Fruit fly (Drosophila melanogaster) whole organism, prepupa: ENCODE data around the gene Zpr1.

ENCODE experiments used
- Blimp-1 ChIP-seq: fragments of 200-800 bp; sonication (Bioruptor generic); optimal IDR thresholded peaks from 3 replicates; lab custom pipeline; 2017; ENCODE audit warnings: missing biosample characterization, missing genetic modification characterization, mild to moderate bottlenecking, moderate library complexity, missing genetic modification reagents
- CG10631 ChIP-seq: fragments of 200-800 bp; sonication (Bioruptor generic); optimal IDR thresholded peaks from 2 replicates; lab custom pipeline; 2016; ENCODE audit warnings: missing biosample characterization, missing genetic modification characterization
- CG11762 ChIP-seq: fragments of 200-800 bp; sonication (Bioruptor generic); optimal IDR thresholded peaks from 3 replicates; lab custom pipeline; 2016; ENCODE audit warnings: missing biosample characterization, missing genetic modification characterization; ENCODE audit not compliant: insufficient read depth
- CG15336 ChIP-seq: fragments of 200-800 bp; sonication (Bioruptor generic); IDR thresholded peaks from 2 replicates; pipeline ENCODE4 v1.3.6; 2022; ENCODE audit warnings: missing biosample characterization, missing genetic modification characterization
- CG16779 ChIP-seq: fragments of 200-800 bp; sonication (Bioruptor generic); optimal IDR thresholded peaks from 3 replicates; lab custom pipeline; 2017; ENCODE audit warnings: missing biosample characterization, mild to moderate bottlenecking, missing genetic modification characterization
- CG31627 ChIP-seq: fragments of 200-800 bp; sonication (Bioruptor generic); optimal IDR thresholded peaks from 3 replicates; lab custom pipeline; 2016; ENCODE audit warnings: missing biosample characterization, missing genetic modification characterization
- CG32006 ChIP-seq: fragments of 200-800 bp; sonication (Bioruptor generic); optimal IDR thresholded peaks from 3 replicates; lab custom pipeline; 2017; ENCODE audit warnings: missing biosample characterization, mild to moderate bottlenecking, missing genetic modification characterization
- CG3919 ChIP-seq: fragments of 200-800 bp; sonication (Bioruptor generic); optimal IDR thresholded peaks from 3 replicates; lab custom pipeline; 2016; ENCODE audit warnings: missing biosample characterization, missing genetic modification characterization
- CG4318 ChIP-seq: fragments of 200-800 bp; sonication (Bioruptor generic); optimal IDR thresholded peaks from 3 replicates; lab custom pipeline; 2017; ENCODE audit warnings: missing biosample characterization, mild to moderate bottlenecking, missing genetic modification characterization
- CG6163 ChIP-seq: fragments of 200-800 bp; sonication (Bioruptor generic); IDR thresholded peaks from 3 replicates; pipeline ENCODE4 v1.3.6; 2022; ENCODE audit warnings: missing biosample characterization, missing genetic modification characterization
- CG6276 ChIP-seq: fragments of 200-800 bp; sonication (Bioruptor generic); optimal IDR thresholded peaks from 2 replicates; lab custom pipeline; 2017; ENCODE audit warnings: missing biosample characterization, mild to moderate bottlenecking, missing genetic modification characterization
- CG6792 ChIP-seq: fragments of 200-800 bp; sonication (Bioruptor generic); optimal IDR thresholded peaks from 3 replicates; lab custom pipeline; 2016; ENCODE audit warnings: missing biosample characterization, missing genetic modification characterization
- CG6808 ChIP-seq: fragments of 200-800 bp; sonication (Bioruptor generic); optimal IDR thresholded peaks from 3 replicates; lab custom pipeline; 2017; ENCODE audit warnings: missing biosample characterization, missing genetic modification characterization, mild to moderate bottlenecking, moderate library complexity, missing genetic modification reagents
- CG6854 ChIP-seq: fragments of 200-800 bp; sonication (Bioruptor generic); optimal IDR thresholded peaks from 2 replicates; lab custom pipeline; 2017; ENCODE audit warnings: missing biosample characterization, mild to moderate bottlenecking, missing genetic modification characterization
- CG8119 ChIP-seq: fragments of 200-800 bp; sonication (Bioruptor generic); IDR thresholded peaks from 3 replicates; pipeline ENCODE4 v1.3.6; 2022; ENCODE audit warnings: missing biosample characterization, missing genetic modification characterization
- CG8319 ChIP-seq: fragments of 200-800 bp; sonication (Bioruptor generic); optimal IDR thresholded peaks from 3 replicates; lab custom pipeline; 2016; ENCODE audit warnings: missing biosample characterization, missing genetic modification characterization
- CG9139 ChIP-seq: fragments of 200-800 bp; sonication (Bioruptor generic); optimal IDR thresholded peaks from 3 replicates; lab custom pipeline; 2017; ENCODE audit warnings: missing biosample characterization, mild to moderate bottlenecking, missing genetic modification characterization
- Eip75B ChIP-seq: fragments of 200-800 bp; sonication (Bioruptor generic); optimal IDR thresholded peaks from 3 replicates; lab custom pipeline; 2016; ENCODE audit warnings: missing biosample characterization, missing genetic modification characterization
- Eip93F ChIP-seq: fragments of 200-800 bp; sonication (Bioruptor generic); optimal IDR thresholded peaks from 2 replicates; lab custom pipeline; 2016; ENCODE audit warnings: missing biosample characterization, mild to moderate bottlenecking, missing genetic modification characterization
- Ets21C ChIP-seq: fragments of 200-800 bp; sonication (Bioruptor generic); optimal IDR thresholded peaks from 3 replicates; lab custom pipeline; 2016; ENCODE audit warnings: missing biosample characterization, missing genetic modification characterization
- Ets96B ChIP-seq: fragments of 200-800 bp; optimal IDR thresholded peaks from 2 replicates; lab custom pipeline; 2019; ENCODE audit warnings: missing biosample characterization, mild to moderate bottlenecking, missing genetic modification characterization, moderate library complexity
- Gug ChIP-seq: fragments of 200-800 bp; sonication (Bioruptor generic); IDR thresholded peaks from 2 replicates; pipeline ENCODE4 v1.3.6; 2022; ENCODE audit warnings: missing biosample characterization, missing genetic modification characterization
- Hr38 ChIP-seq: sonication (Bioruptor generic); optimal IDR thresholded peaks from 2 replicates; lab custom pipeline; 2016; ENCODE audit warnings: missing biosample characterization, missing genetic modification characterization
- Hr39 ChIP-seq: fragments of 200-800 bp; sonication (Bioruptor generic); optimal IDR thresholded peaks from 2 replicates; lab custom pipeline; 2016; ENCODE audit warnings: missing biosample characterization, missing genetic modification characterization
- Hr4 ChIP-seq: fragments of 200-800 bp; sonication (Bioruptor generic); optimal IDR thresholded peaks from 3 replicates; lab custom pipeline; 2016; ENCODE audit warnings: missing biosample characterization, missing genetic modification characterization
- Lpt ChIP-seq: fragments of 200-800 bp; sonication (Bioruptor generic); optimal IDR thresholded peaks from 3 replicates; lab custom pipeline; 2016; ENCODE audit warnings: missing biosample characterization, missing genetic modification characterization
- Met ChIP-seq: fragments of 200-800 bp; sonication (Bioruptor generic); optimal IDR thresholded peaks from 3 replicates; lab custom pipeline; 2016; ENCODE audit warnings: missing biosample characterization, missing genetic modification characterization
- Smox ChIP-seq: fragments of 200-800 bp; sonication (Bioruptor generic); optimal IDR thresholded peaks from 3 replicates; lab custom pipeline; 2016; ENCODE audit warnings: missing biosample characterization, missing genetic modification characterization
- Sox102F ChIP-seq: fragments of 200-800 bp; sonication (Bioruptor generic); optimal IDR thresholded peaks from 2 replicates; lab custom pipeline; 2016; ENCODE audit warnings: missing biosample characterization, mild to moderate bottlenecking, missing genetic modification characterization
- Sox14 ChIP-seq: fragments of 200-800 bp; sonication (Bioruptor generic); optimal IDR thresholded peaks from 3 replicates; lab custom pipeline; 2016; ENCODE audit warnings: missing biosample characterization, missing genetic modification characterization
- Sox15 ChIP-seq: fragments of 200-800 bp; sonication (Bioruptor generic); optimal IDR thresholded peaks from 3 replicates; lab custom pipeline; 2016; ENCODE audit warnings: missing biosample characterization, missing genetic modification characterization
- achi ChIP-seq: fragments of 200-800 bp; sonication (Bioruptor generic); optimal IDR thresholded peaks from 3 replicates; lab custom pipeline; 2016; ENCODE audit warnings: missing biosample characterization, missing genetic modification characterization
- acj6 ChIP-seq: fragments of 200-800 bp; sonication (Bioruptor generic); optimal IDR thresholded peaks from 3 replicates; lab custom pipeline; 2016; ENCODE audit warnings: missing biosample characterization, missing genetic modification characterization
- cyc ChIP-seq: fragments of 200-800 bp; sonication (Bioruptor generic); optimal IDR thresholded peaks from 3 replicates; lab custom pipeline; 2016; ENCODE audit warnings: missing biosample characterization, missing genetic modification characterization
- dac ChIP-seq: fragments of 200-800 bp; sonication (Bioruptor generic); optimal IDR thresholded peaks from 2 replicates; lab custom pipeline; 2017; ENCODE audit warnings: missing biosample characterization, mild to moderate bottlenecking, missing genetic modification characterization
- dsx ChIP-seq: fragments of 200-800 bp; optimal IDR thresholded peaks from 3 replicates; lab custom pipeline; 2019; ENCODE audit warnings: missing biosample characterization, mild to moderate bottlenecking, missing genetic modification characterization, moderate library complexity; ENCODE audit not compliant: poor library complexity, severe bottlenecking
- eg ChIP-seq: fragments of 200-800 bp; sonication (Bioruptor generic); IDR thresholded peaks from 3 replicates; pipeline ENCODE4 v1.3.6; 2022; ENCODE audit warnings: missing biosample characterization, missing genetic modification characterization
- esn ChIP-seq: fragments of 200-800 bp; sonication (Bioruptor generic); optimal IDR thresholded peaks from 2 replicates; lab custom pipeline; 2016; ENCODE audit warnings: missing biosample characterization, mild to moderate bottlenecking, missing genetic modification characterization, moderate library complexity
- fd59A ChIP-seq: fragments of 200-800 bp; sonication (Bioruptor generic); optimal IDR thresholded peaks from 2 replicates; lab custom pipeline; 2017; ENCODE audit warnings: missing biosample characterization, mild to moderate bottlenecking, missing genetic modification characterization, missing genetic modification reagents
- fd85E ChIP-seq: fragments of 200-800 bp; sonication (Bioruptor generic); optimal IDR thresholded peaks from 3 replicates; lab custom pipeline; 2016; ENCODE audit warnings: missing biosample characterization, missing genetic modification characterization
- fkh ChIP-seq: fragments of 200-800 bp; sonication (Bioruptor generic); optimal IDR thresholded peaks from 3 replicates; lab custom pipeline; 2017; ENCODE audit warnings: missing biosample characterization, mild to moderate bottlenecking, missing genetic modification characterization, moderate library complexity
- lz ChIP-seq: fragments of 200-800 bp; sonication (Bioruptor generic); optimal IDR thresholded peaks from 3 replicates; lab custom pipeline; 2016; ENCODE audit warnings: missing biosample characterization, missing genetic modification characterization
- net ChIP-seq: fragments of 200-800 bp; sonication (Bioruptor generic); optimal IDR thresholded peaks from 3 replicates; lab custom pipeline; 2016; ENCODE audit warnings: missing biosample characterization, missing genetic modification characterization
- pdm3 ChIP-seq: fragments of 200-800 bp; sonication (Bioruptor generic); optimal IDR thresholded peaks from 3 replicates; lab custom pipeline; 2016; ENCODE audit warnings: missing biosample characterization, missing genetic modification characterization
- salr ChIP-seq, 2 experiments: fragments of 200-800 bp; sonication (Bioruptor generic); optimal IDR thresholded peaks; 3 replicates each; lab custom pipeline; 2016 to 2018; ENCODE audit warnings: missing biosample characterization in 2 of 2, missing genetic modification characterization in 2 of 2, mild to moderate bottlenecking in 1 of 2
- ss ChIP-seq, 2 experiments: fragments of 200-800 bp; sonication (Bioruptor generic); optimal IDR thresholded peaks; 2 replicates in 1 of 2; 3 replicates in 1 of 2; lab custom pipeline; 2017 to 2018; ENCODE audit warnings: mild to moderate bottlenecking in 2 of 2, missing biosample characterization in 2 of 2, missing genetic modification characterization in 2 of 2, moderate library complexity in 1 of 2
- svp ChIP-seq: fragments of 200-800 bp; sonication (Bioruptor generic); peaks from one replicate; lab custom pipeline; 2016; ENCODE audit warnings: missing biosample characterization, missing genetic modification characterization
- vri ChIP-seq: fragments of 200-800 bp; sonication (Bioruptor generic); optimal IDR thresholded peaks from 3 replicates; lab custom pipeline; 2016; ENCODE audit warnings: missing biosample characterization, mild to moderate bottlenecking, missing genetic modification characterization

The Zpr1 gene

dm6 chrX:9155715-9156387 lies 6.0 kb downstream of the Zpr1 start (continued):
- TF ChIP-seq Blimp-1, result no peak
- TF ChIP-seq vri (GFP tag; lab: Kevin White, UChicago), result peak; percentile 95
- peak; percentile 17 for TF ChIP-seq Eip75B
- peak; percentile 36 for TF ChIP-seq pdm3 (GFP tag; lab: Kevin White, UChicago)
- TF ChIP-seq CG6163, result peak; percentile 64

- TF ChIP-seq salr (GFP tag; optimal IDR thresholded peaks at IDR 0.05; lab: Kevin White, UChicago) (peak in 1 of 2 experiments; percentile 68), CG11762 (peak; percentile 28), CG32006 (peak; percentile 69), Sox14 (GFP tag; lab: Kevin White, UChicago) (peak; percentile 67), Sox102F (GFP tag; lab: Kevin White, UChicago) (peak; percentile 61), CG6792 (GFP tag; lab: Kevin White, UChicago) (peak; percentile 64), Lpt (GFP tag; lab: Kevin White, UChicago) (peak; percentile 38), fd85E (no peak), Blimp-1 (peak; percentile 22), CG16779 (tag; lab: Kevin White, UChicago) (no peak), CG6854 (GFP tag; lab: Kevin White, UChicago) (peak; percentile 20), CG6808 (GFP tag; lab: Kevin White, UChicago) (peak; percentile 83), Sox15 (peak; percentile 12), Hr39 (GFP tag; lab: Kevin White, UChicago) (peak; percentile 64), fd59A (GFP tag; lab: Kevin White, UChicago) (peak; percentile 13), Ets21C (peak; percentile 24), CG6163 (peak; percentile 57; the same call in 2 of the 3 replicates), CG9139 (GFP tag; lab: Kevin White, UChicago) (peak; percentile 52), acj6 (peak; percentile 63), CG4318 (GFP tag; lab: Kevin White, UChicago) (no peak), esn (GFP tag; lab: Kevin White, UChicago) (peak; percentile 68), CG31627 (GFP tag; lab: Kevin White, UChicago) (peak; percentile 60), Hr38 (GFP tag; lab: Kevin White, UChicago) (no peak), Smox (GFP tag; lab: Kevin White, UChicago) (peak; percentile 55), cyc (GFP tag; lab: Kevin White, UChicago) (peak; percentile 72), Met (GFP tag; lab: Kevin White, UChicago) (peak; percentile 75), lz (GFP tag; lab: Kevin White, UChicago) (peak; percentile 54), vri (GFP tag; lab: Kevin White, UChicago) (no peak), svp (GFP tag; lab: Kevin White, UChicago) (peak; percentile 92), CG8119 (peak; percentile 73), Eip75B (peak; percentile 63), dac (GFP tag; lab: Kevin White, UChicago) (no peak), CG6276 (GFP tag; lab: Kevin White, UChicago) (peak; percentile 68), Ets96B (tag; lab: Kevin White, UChicago) (peak; percentile 76), achi (peak; percentile 59), ss (GFP tag; optimal IDR thresholded peaks at IDR 0.05; lab: Kevin White, UChicago) (peak; percentile 70 to 72), Eip93F (GFP tag; lab: Kevin White, UChicago) (no peak), fkh (GFP tag; lab: Kevin White, UChicago) (no peak), Gug (GFP tag; lab: Robert Waterston, UW) (peak; percentile 70), CG10631 (peak; percentile 69), eg (GFP tag; lab: Robert Waterston, UW) (peak; percentile 53; the same call in 2 of the 3 replicates), Hr4 (peak; percentile 74), pdm3 (GFP tag; lab: Kevin White, UChicago) (peak; percentile 69), CG15336 (peak; percentile 72), dsx (peak; percentile 51), CG8319 (GFP tag; lab: Kevin White, UChicago) (peak; percentile 46), CG3919 (GFP tag; lab: Kevin White, UChicago) (peak; percentile 74), net (peak; percentile 46)
These were observed 6.8 kb downstream of the Zpr1 start for dm6 chrX:9155134-9155533.
